Worm (Caenorhabditis elegans) whole organism, L1 larva: ENCODE measurements around the gene vps-37.

Source experiments
- ceh-82 ChIP-seq, 3 experiments: fragments of 150-350 bp in 1 of 3; sonication (generic microtip) in 2 of 3; optimal IDR thresholded peaks; 2 replicates each; lab custom pipeline; 2014 to 2017; ENCODE audit warnings: missing biosample characterization in 3 of 3, missing genetic modification characterization in 3 of 3
- egl-27 ChIP-seq, 2 experiments: fragments of 150-350 bp in 1 of 2; sonication (generic microtip); optimal IDR thresholded peaks; 3 replicates each; lab custom pipeline; 2017 to 2018; ENCODE audit warnings: missing biosample characterization in 2 of 2, missing genetic modification characterization in 2 of 2, missing genetic modification reagents in 2 of 2
- fos-1 ChIP-seq: fragments of 150-350 bp; optimal IDR thresholded peaks from 2 replicates; lab custom pipeline; 2014; ENCODE audit warnings: missing biosample characterization, missing genetic modification characterization
- jun-1 ChIP-seq: fragments of 150-350 bp; optimal IDR thresholded peaks from 2 replicates; lab custom pipeline; 2014; ENCODE audit warnings: missing biosample characterization, missing genetic modification reagents, missing genetic modification characterization
- lin-39 ChIP-seq: fragments of 150-350 bp; optimal IDR thresholded peaks from 2 replicates; lab custom pipeline; 2014; ENCODE audit warnings: missing biosample characterization, missing genetic modification reagents, missing genetic modification characterization
- pag-3 ChIP-seq: sonication (generic microtip); optimal IDR thresholded peaks from 2 replicates; lab custom pipeline; 2017; ENCODE audit warnings: missing genetic modification characterization, mild to moderate bottlenecking, missing compliant biosample characterization, antibody characterized with exemption, borderline replicate concordance; ENCODE audit not compliant: insufficient read depth
- sup-37 ChIP-seq: fragments of 200-800 bp; sonication (Bioruptor generic); optimal IDR thresholded peaks from 2 replicates; lab custom pipeline; 2018; ENCODE audit warnings: mild to moderate bottlenecking, missing genetic modification characterization, missing compliant biosample characterization
- ztf-4 ChIP-seq: fragments of 150-350 bp; optimal IDR thresholded peaks from 2 replicates; lab custom pipeline; 2014; ENCODE audit warnings: missing biosample characterization, missing genetic modification characterization

DNA sequence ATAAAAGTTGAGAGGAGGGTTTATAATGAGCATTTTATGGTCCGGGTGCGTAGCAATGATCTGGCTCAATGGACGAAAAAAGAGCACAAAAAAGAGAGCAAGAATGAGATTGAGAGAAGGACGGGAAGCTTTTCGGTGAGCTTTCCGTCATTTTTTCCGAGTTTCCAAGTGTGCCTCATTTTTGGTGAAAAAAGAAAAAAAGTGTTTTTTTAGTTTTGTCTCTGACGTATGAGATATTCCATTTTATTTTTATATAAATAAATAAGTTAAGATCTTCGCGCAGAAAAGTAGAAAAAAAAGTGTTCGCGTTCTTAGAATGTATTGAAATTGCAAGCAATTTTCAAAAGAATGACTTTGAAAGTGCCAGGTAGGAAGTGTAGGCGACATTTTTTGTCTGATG lies 27.5 kb downstream of the vps-37 start, which contains the start of gene memb-2:
- TF ChIP-seq lin-39 (tag; lab: Kevin White, UChicago) (no peak), ceh-82 (tag; optimal IDR thresholded peaks at IDR 0.05; lab: Kevin White, UChicago) (no peak), jun-1 (tag; lab: Kevin White, UChicago) (no peak), egl-27 (tag; optimal IDR thresholded peaks at IDR 0.05; lab: Kevin White, UChicago) (no peak), pag-3 (tag; lab: Kevin White, UChicago) (no peak), fos-1 (tag; lab: Kevin White, UChicago) (no peak), sup-37 (no peak), ztf-4 (tag; lab: Kevin White, UChicago) (no peak)
